Fruit fly (Drosophila melanogaster): ENCODE data around the gene CG13023.

Gene CG13023

dm6 chr3L:16955219-16956002 lies 28.2 kb upstream of the CG13023 start (continued):
- TF ChIP-seq Deaf1 (tag; optimal IDR thresholded peaks at IDR 0.05), result peak; percentile 18
- TF ChIP-seq unc-4 (GFP tag; IDR thresholded peaks at IDR 0.05; ENCODE audit: partially characterized antibody), result peak; percentile 91
- no peak for TF ChIP-seq TFAM (GFP tag; optimal IDR thresholded peaks at IDR 0.05)
- TF ChIP-seq hb (GFP tag; IDR thresholded peaks at IDR 0.05; ENCODE audit: partially characterized antibody), result peak; percentile 71; the same call in 1 of the 3 replicates
- TF ChIP-seq CG6689 (GFP tag; IDR thresholded peaks at IDR 0.05), result no peak
- TF ChIP-seq PHDP (tag; optimal IDR thresholded peaks at IDR 0.05), result peak; percentile 18
- peak; percentile 94 for TF ChIP-seq Opbp (GFP tag; IDR thresholded peaks at IDR 0.05; ENCODE audit: partially characterized antibody)
- TF ChIP-seq sens-2 (GFP tag; IDR thresholded peaks at IDR 0.05), result no peak
- peak; percentile 93 for TF ChIP-seq stwl (tag; optimal IDR thresholded peaks at IDR 0.05)
- TF ChIP-seq Dip3 (GFP tag; optimal IDR thresholded peaks at IDR 0.05), result peak; percentile 2
- TF ChIP-seq zfh1 (GFP tag; IDR thresholded peaks at IDR 0.05), result peak; percentile 49; the same call in 2 of the 3 replicates
- no peak for TF ChIP-seq CG10321 (GFP tag; IDR thresholded peaks at IDR 0.05)
- no peak for TF ChIP-seq Sry-β (GFP tag; optimal IDR thresholded peaks at IDR 0.05)
- TF ChIP-seq CG2129 (GFP tag; IDR thresholded peaks at IDR 0.05; ENCODE audit: partially characterized antibody), result peak; percentile 62
- TF ChIP-seq ash1 (GFP tag; optimal IDR thresholded peaks at IDR 0.05), result no peak
- TF ChIP-seq Dfd (GFP tag; optimal IDR thresholded peaks at IDR 0.05), result no peak
- TF ChIP-seq oc (tag; optimal IDR thresholded peaks at IDR 0.05), result peak; percentile 14
- no peak for TF ChIP-seq ind (GFP tag; optimal IDR thresholded peaks at IDR 0.05)
- peak; percentile 15 for TF ChIP-seq MESR4 (GFP tag; optimal IDR thresholded peaks at IDR 0.05)
- TF ChIP-seq CG13123 (GFP tag; optimal IDR thresholded peaks at IDR 0.05), result no peak
- TF ChIP-seq croc (GFP tag; conservative IDR thresholded peaks at IDR 0.05), result no peak
- TF ChIP-seq CG13424 (tag; optimal IDR thresholded peaks at IDR 0.05), result peak; percentile 31
- no peak for TF ChIP-seq CG17328 (GFP tag; IDR thresholded peaks at IDR 0.05)
- peak; percentile 33; the same call in 1 of the 3 replicates for TF ChIP-seq ci (GFP tag; IDR thresholded peaks at IDR 0.05)
- peak; percentile 51 for TF ChIP-seq ewg (GFP tag; optimal IDR thresholded peaks at IDR 0.05)
- TF ChIP-seq sima (GFP tag; optimal IDR thresholded peaks at IDR 0.05), result no peak
- TF ChIP-seq bsh (GFP tag; optimal IDR thresholded peaks at IDR 0.05), result peak in 1 of 2 experiments; percentile 6
- peak; percentile 50 for TF ChIP-seq CG7987 (GFP tag; optimal IDR thresholded peaks at IDR 0.05)
- TF ChIP-seq CG11560 (tag; IDR thresholded peaks at IDR 0.05), result no peak
- peak; percentile 53 for TF ChIP-seq vvl (GFP tag; IDR thresholded peaks at IDR 0.05)
- TF ChIP-seq disco-r (GFP tag; optimal IDR thresholded peaks at IDR 0.05), result no peak
- peak; percentile 88 for TF ChIP-seq Dll (GFP tag; IDR thresholded peaks at IDR 0.05; ENCODE audit: partially characterized antibody)
- TF ChIP-seq lilli (GFP tag; optimal IDR thresholded peaks at IDR 0.05), result peak; percentile 50
- no peak for TF ChIP-seq CG7271 (tag; optimal IDR thresholded peaks at IDR 0.05)
- TF ChIP-seq Ets97D (GFP tag; optimal IDR thresholded peaks at IDR 0.05), result peak; percentile 80
- peak; percentile 91 for TF ChIP-seq zen2 (GFP tag; IDR thresholded peaks at IDR 0.05; ENCODE audit: partially characterized antibody)
- no peak for TF ChIP-seq CG2889 (GFP tag; IDR thresholded peaks at IDR 0.05)
- TF ChIP-seq CG12391 (tag; optimal IDR thresholded peaks at IDR 0.05), result peak; percentile 29
- TF ChIP-seq CG13287 (GFP tag; IDR thresholded peaks at IDR 0.05; ENCODE audit: partially characterized antibody), result peak; percentile 96
- TF ChIP-seq B-H2 (GFP tag; optimal IDR thresholded peaks at IDR 0.05), result peak; percentile 33
- peak; percentile 21 for TF ChIP-seq Hsf (GFP tag; optimal IDR thresholded peaks at IDR 0.05)
- peak; percentile 46 for TF ChIP-seq CG15601 (tag; optimal IDR thresholded peaks at IDR 0.05)
- no peak for TF ChIP-seq pum (GFP tag; optimal IDR thresholded peaks at IDR 0.05)
- TF ChIP-seq CG12942 (GFP tag; optimal IDR thresholded peaks at IDR 0.05), result peak; percentile 5
- TF ChIP-seq CG4820 (GFP tag; optimal IDR thresholded peaks at IDR 0.05), result no peak
- TF ChIP-seq CG10274 (GFP tag; optimal IDR thresholded peaks at IDR 0.05), result no peak
- no peak for TF ChIP-seq BtbVII (GFP tag; optimal IDR thresholded peaks at IDR 0.05)
- TF ChIP-seq HmgZ (tag; optimal IDR thresholded peaks at IDR 0.05), result peak; percentile 69
